Fruit fly (Drosophila melanogaster): ENCODE data around the gene CG13784.

The CG13784 gene

dm6 chr2L:7248114-7248513 is 28.3 kb upstream of the CG13784 start (continued):
- TF ChIP-seq stwl (tag; optimal IDR thresholded peaks at IDR 0.05) = no peak
- no peak for TF ChIP-seq Atf-2 (GFP tag; optimal IDR thresholded peaks at IDR 0.05)
- peak; percentile 1 for TF ChIP-seq PHDP (tag; optimal IDR thresholded peaks at IDR 0.05)
- TF ChIP-seq fd64A (GFP tag; optimal IDR thresholded peaks at IDR 0.05) = no peak
- no peak for TF ChIP-seq CG43689 (GFP tag; IDR thresholded peaks at IDR 0.05)
- TF ChIP-seq D19A (tag; optimal IDR thresholded peaks at IDR 0.05) = no peak
- TF ChIP-seq CG17385 (GFP tag; optimal IDR thresholded peaks at IDR 0.05) = no peak
- peak; percentile 42 for TF ChIP-seq CG2120 (GFP tag; optimal IDR thresholded peaks at IDR 0.05)
- peak; percentile 56 for TF ChIP-seq Hmr (GFP tag; optimal IDR thresholded peaks at IDR 0.05)
- TF ChIP-seq Lim3 (GFP tag; IDR thresholded peaks at IDR 0.05) = no peak
- TF ChIP-seq bbx (GFP tag; IDR thresholded peaks at IDR 0.05; ENCODE audit: partially characterized antibody) = no peak
- no peak for TF ChIP-seq CG12236 (GFP tag; optimal IDR thresholded peaks at IDR 0.05)
- no peak for TF ChIP-seq sna (GFP tag; IDR thresholded peaks at IDR 0.05; ENCODE audit: partially characterized antibody)
- TF ChIP-seq Bgb (GFP tag; IDR thresholded peaks at IDR 0.05; ENCODE audit: partially characterized antibody) = no peak
- TF ChIP-seq CG4424 (GFP tag; optimal IDR thresholded peaks at IDR 0.05) = no peak
- TF ChIP-seq CkIIα-i1 (GFP tag; IDR thresholded peaks at IDR 0.05) = no peak
- TF ChIP-seq CG1529 (GFP tag; optimal IDR thresholded peaks at IDR 0.05) = no peak
- no peak for TF ChIP-seq gfzf (GFP tag; optimal IDR thresholded peaks at IDR 0.05)
- no peak for TF ChIP-seq MESR4 (GFP tag; optimal IDR thresholded peaks at IDR 0.05)
- TF ChIP-seq CG10321 (GFP tag; IDR thresholded peaks at IDR 0.05) = no peak
- TF ChIP-seq exex (tag; optimal IDR thresholded peaks at IDR 0.05) = no peak
- no peak for TF ChIP-seq crc (GFP tag; optimal IDR thresholded peaks at IDR 0.05)
- TF ChIP-seq CG12104 (GFP tag; optimal IDR thresholded peaks at IDR 0.05) = no peak
- no peak for TF ChIP-seq CG7786 (GFP tag; optimal IDR thresholded peaks at IDR 0.05)
- TF ChIP-seq CG4328 (GFP tag; optimal IDR thresholded peaks at IDR 0.05) = no peak
- no peak for TF ChIP-seq Atf3 (GFP tag; optimal IDR thresholded peaks at IDR 0.05)
- TF ChIP-seq Gsc (GFP tag; IDR thresholded peaks at IDR 0.05) = no peak
- TF ChIP-seq Deaf1 (tag; optimal IDR thresholded peaks at IDR 0.05) = no peak
- TF ChIP-seq MBD-R2 (GFP tag; IDR thresholded peaks at IDR 0.05) = no peak
- no peak for TF ChIP-seq CG30403 (GFP tag; optimal IDR thresholded peaks at IDR 0.05)
- no peak for TF ChIP-seq CG7839 (tag; optimal IDR thresholded peaks at IDR 0.05)
- TF ChIP-seq Dek (tag; optimal IDR thresholded peaks at IDR 0.05) = no peak
- no peak for TF ChIP-seq Ssrp (tag; optimal IDR thresholded peaks at IDR 0.05)
- TF ChIP-seq crp (GFP tag; optimal IDR thresholded peaks at IDR 0.05) = no peak
- TF ChIP-seq tll (GFP tag; optimal IDR thresholded peaks at IDR 0.05) = no peak
- TF ChIP-seq lilli (GFP tag; optimal IDR thresholded peaks at IDR 0.05) = no peak
- no peak for TF ChIP-seq HLH3B (GFP tag; IDR thresholded peaks at IDR 0.05)
- no peak for TF ChIP-seq CG12659 (GFP tag; optimal IDR thresholded peaks at IDR 0.05)
- TF ChIP-seq CG6791 (GFP tag; IDR thresholded peaks at IDR 0.05; ENCODE audit: partially characterized antibody) = no peak
- no peak for TF ChIP-seq org-1 (GFP tag; optimal IDR thresholded peaks at IDR 0.05)
- no peak for TF ChIP-seq eve (GFP tag; optimal IDR thresholded peaks at IDR 0.05)
- peak; percentile 33 for TF ChIP-seq CG15514 (GFP tag; optimal IDR thresholded peaks at IDR 0.05)
- TF ChIP-seq scrt (GFP tag; optimal IDR thresholded peaks at IDR 0.05) = no peak
- TF ChIP-seq CG5245 (GFP tag; optimal IDR thresholded peaks at IDR 0.05) = no peak
- TF ChIP-seq fd96Cb (tag; optimal IDR thresholded peaks at IDR 0.05) = no peak
- TF ChIP-seq CG2199 (GFP tag; IDR thresholded peaks at IDR 0.05) = no peak
- TF ChIP-seq Dll (GFP tag; IDR thresholded peaks at IDR 0.05; ENCODE audit: partially characterized antibody) = no peak
- TF ChIP-seq ham (GFP tag; IDR thresholded peaks at IDR 0.05) = no peak
- TF ChIP-seq Med (GFP tag) = peak; percentile 74
- no peak for TF ChIP-seq CG12942 (GFP tag; optimal IDR thresholded peaks at IDR 0.05)
- TF ChIP-seq ken (GFP tag; IDR thresholded peaks at IDR 0.05) = no peak

All from whole organism, embryonic.